Worm (Caenorhabditis elegans) whole organism, L4 larva: Measurements from ENCODE around the gene F56A11.6.

ENCODE experiments used
- F44E2.7 ChIP-seq: fragments of 200-800 bp; sonication (Bioruptor generic); IDR thresholded peaks from 2 replicates; pipeline ENCODE4 v2.1.2; 2022; ENCODE audit warnings: missing genetic modification characterization, missing compliant biosample characterization
- Y105C5A.15 ChIP-seq: fragments of 200-800 bp; sonication (Bioruptor generic); IDR thresholded peaks from 2 replicates; pipeline ENCODE4 v1.3.6; 2022; ENCODE audit warnings: missing genetic modification characterization, missing compliant biosample characterization
- ZK546.5 ChIP-seq, 2 experiments: sonication (generic microtip); optimal IDR thresholded peaks; 2 replicates each; lab custom pipeline; 2017; ENCODE audit warnings: missing biosample characterization in 2 of 2, missing genetic modification characterization in 2 of 2
- aha-1 ChIP-seq: fragments of 150-350 bp; peaks from one replicate; lab custom pipeline; 2014; ENCODE audit warnings: missing biosample characterization, missing genetic modification characterization
- ceh-28 ChIP-seq: fragments of 150-350 bp; optimal IDR thresholded peaks from 2 replicates; lab custom pipeline; 2014; ENCODE audit warnings: missing biosample characterization, missing genetic modification reagents, missing genetic modification characterization
- ceh-82 ChIP-seq: sonication (generic microtip); optimal IDR thresholded peaks from 2 replicates; lab custom pipeline; 2017; ENCODE audit warnings: missing biosample characterization, missing genetic modification characterization
- ces-1 ChIP-seq: fragments of 150-350 bp; sonication (generic microtip); optimal IDR thresholded peaks from 4 replicates; lab custom pipeline; 2014; ENCODE audit warnings: missing biosample characterization, missing genetic modification reagents, missing genetic modification characterization
- dve-1 ChIP-seq: sonication (generic microtip); optimal IDR thresholded peaks from 2 replicates; lab custom pipeline; 2017; ENCODE audit warnings: antibody characterized with exemption, mild to moderate bottlenecking, missing genetic modification characterization, missing compliant biosample characterization; ENCODE audit not compliant: insufficient read depth
- gei-8 ChIP-seq: fragments of 200-800 bp; sonication (Bioruptor generic); optimal IDR thresholded peaks from 2 replicates; lab custom pipeline; 2018; ENCODE audit warnings: mild to moderate bottlenecking, missing genetic modification characterization, missing compliant biosample characterization
- lin-1 ChIP-seq: fragments of 200-800 bp; sonication (Bioruptor generic); IDR thresholded peaks from 2 replicates; pipeline ENCODE4 v1.3.6; 2022; ENCODE audit warnings: missing genetic modification reagents, missing genetic modification characterization, missing compliant biosample characterization
- madf-5 ChIP-seq, 2 experiments: fragments of 200-800 bp; sonication (Bioruptor generic); IDR thresholded peaks; 2 replicates each; pipeline ENCODE4 v1.3.6; 2022; ENCODE audit warnings: missing compliant biosample characterization in 2 of 2, missing genetic modification characterization in 2 of 2
- mes-2 ChIP-seq: sonication (generic microtip); optimal IDR thresholded peaks from 2 replicates; lab custom pipeline; 2016; ENCODE audit warnings: missing genotype, mild to moderate bottlenecking, missing genetic modification characterization, missing compliant biosample characterization; ENCODE audit not compliant: poor library complexity, severe bottlenecking
- nhr-11 ChIP-seq: fragments of 150-350 bp; optimal IDR thresholded peaks from 2 replicates; lab custom pipeline; 2014; ENCODE audit warnings: missing biosample characterization, missing genetic modification characterization
- nhr-237 ChIP-seq: sonication (generic microtip); optimal IDR thresholded peaks from 2 replicates; lab custom pipeline; 2017; ENCODE audit warnings: missing biosample characterization, missing genetic modification characterization
- saeg-2 ChIP-seq: fragments of 200-800 bp; sonication (Bioruptor generic); IDR thresholded peaks from 2 replicates; pipeline ENCODE4 v1.3.6; 2022; ENCODE audit warnings: missing genetic modification reagents, missing genetic modification characterization, missing compliant biosample characterization
- skn-1 ChIP-seq: fragments of 150-350 bp; optimal IDR thresholded peaks from 2 replicates; lab custom pipeline; 2014; ENCODE audit warnings: missing biosample characterization, missing genetic modification characterization
- spr-1 ChIP-seq: sonication (generic microtip); optimal IDR thresholded peaks from 2 replicates; lab custom pipeline; 2016; ENCODE audit warnings: mild to moderate bottlenecking, missing genetic modification characterization, missing compliant biosample characterization
- unc-39 ChIP-seq: sonication (generic microtip); optimal IDR thresholded peaks from 2 replicates; lab custom pipeline; 2017; ENCODE audit warnings: missing biosample characterization, missing genetic modification characterization
- unc-62 ChIP-seq, 3 experiments: fragments of 150-350 bp in 1 of 3; sonication (generic microtip); optimal IDR thresholded peaks in 2 of 3; peaks in 1 of 3; 1 replicate in 1 of 3; 2 replicates in 2 of 3; lab custom pipeline; 2014 to 2017; ENCODE audit warnings: missing biosample characterization in 3 of 3, missing genetic modification characterization in 3 of 3, missing genetic modification reagents in 3 of 3, missing genotype in 1 of 3

F56A11.6 gene

ce11 chrIV:545852-546251 is 36.2 kb downstream of the F56A11.6 start:
- TF ChIP-seq unc-39 (tag; lab: Kevin White, UChicago) (no peak), gei-8 (GFP tag; lab: Kevin White, UChicago) (no peak), spr-1 (tag; lab: Kevin White, UChicago) (no peak), unc-62 (GFP tag; optimal IDR thresholded peaks at IDR 0.05 in 1 of 2; lab: Kevin White, UChicago) (no peak), unc-62 (tag; optimal IDR thresholded peaks at IDR 0.05; lab: Kevin White, UChicago) (no peak), mes-2 (tag; lab: Kevin White, UChicago) (no peak), ces-1 (GFP tag; lab: Kevin White, UChicago) (no peak), skn-1 (tag; lab: Kevin White, UChicago) (no peak), nhr-11 (no peak), Y105C5A.15 (GFP tag; lab: Robert Waterston, UW) (no peak), ceh-82 (tag; lab: Kevin White, UChicago) (no peak)
- TF ChIP-seq, all 104 proteins: peak for 0

- no peak for TF ChIP-seq saeg-2 (GFP tag; lab: Robert Waterston, UW)
- no peak for TF ChIP-seq F44E2.7
- TF ChIP-seq madf-5 (GFP tag; IDR thresholded peaks at IDR 0.05; lab: Robert Waterston, UW) = no peak
- no peak for TF ChIP-seq mes-2 (tag; lab: Kevin White, UChicago)
- TF ChIP-seq ceh-28 = no peak
- no peak for TF ChIP-seq aha-1 (tag; lab: Kevin White, UChicago)
- TF ChIP-seq ZK546.5 (tag; optimal IDR thresholded peaks at IDR 0.05; lab: Kevin White, UChicago) = no peak
- no peak for TF ChIP-seq nhr-237
- TF ChIP-seq spr-1 (tag; lab: Kevin White, UChicago) = no peak
- TF ChIP-seq dve-1 = no peak
- TF ChIP-seq lin-1 (GFP tag; lab: Robert Waterston, UW) = no peak
- TF ChIP-seq, all 104 proteins: peak for 0
Observed at ce11 chrIV:531835-532234, 50.2 kb downstream of the F56A11.6 start, which contains the start of gene glt-7. Gene glt-7 (plus strand): TSS chrIV:532135.
